Fruit fly (Drosophila melanogaster) whole organism, adult: ENCODE data around the gene Elo68alpha.
"Not testable (repeated sequence)": the region's sequence is repeated elsewhere in the genome, so short reads cannot be mapped to it uniquely, and the experiment has no call there.

Experiments
- bab1 ChIP-seq: fragments of 200-800 bp; sonication (Bioruptor generic); optimal IDR thresholded peaks from 3 replicates; lab custom pipeline; 2019; ENCODE audit warnings: missing biosample characterization, mild to moderate bottlenecking, missing genetic modification characterization, moderate library complexity
- pad ChIP-seq: fragments of 200-800 bp; sonication (Bioruptor generic); optimal IDR thresholded peaks from 3 replicates; lab custom pipeline; 2017; ENCODE audit warnings: missing biosample characterization, missing genetic modification characterization, mild to moderate bottlenecking, moderate library complexity, missing genetic modification reagents

DNA sequence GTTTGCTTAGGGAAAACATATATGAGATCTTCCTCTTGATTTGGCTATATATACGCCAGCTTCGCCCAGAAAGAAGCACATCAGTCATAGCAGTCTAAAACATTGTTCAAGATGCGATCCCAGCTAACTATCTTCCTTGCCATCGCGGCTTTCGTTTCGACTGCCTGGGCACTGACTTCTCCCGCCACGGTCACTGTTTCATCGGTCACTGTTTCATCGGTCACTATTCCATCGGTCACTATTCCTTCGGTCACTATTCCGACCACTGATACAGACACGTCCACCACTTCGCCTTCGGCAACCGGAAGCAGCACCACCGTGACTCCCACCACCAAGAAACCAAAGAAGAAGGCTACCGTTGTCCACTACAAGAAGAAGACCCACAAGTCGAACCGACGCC is 32.1 kb upstream of the Elo68alpha start, which contains the start of gene CG14143:
- TF ChIP-seq bab1, pad (GFP tag; lab: Kevin White, UChicago): not testable (repeated sequence)
